Fruit fly (Drosophila melanogaster): ENCODE measurements around the gene CG7272.

- TF ChIP-seq Crg-1 (GFP tag; optimal IDR thresholded peaks at IDR 0.05) = no peak
- TF ChIP-seq pad (GFP tag; optimal IDR thresholded peaks at IDR 0.05) = no peak
- no peak for TF ChIP-seq bab1 (GFP tag; optimal IDR thresholded peaks at IDR 0.05)
- TF ChIP-seq toe (GFP tag; optimal IDR thresholded peaks at IDR 0.05) = no peak
- TF ChIP-seq kay (GFP tag; ENCODE audit: borderline replicate concordance) = no peak
- TF ChIP-seq Mnt (GFP tag; optimal IDR thresholded peaks at IDR 0.05) = no peak
These were observed 40.5 kb downstream of the CG7272 start for dm6 chr3L:15541281-15541680.
